Fruit fly (Drosophila melanogaster): ENCODE results near the gene CG3842.

The CG3842 gene

dm6 chrX:6343786-6344537 lies 6.4 kb downstream of the CG3842 start (continued):
- TF ChIP-seq CG6808 (GFP tag; optimal IDR thresholded peaks at IDR 0.05) (peak; percentile 33), Sox14 (GFP tag; optimal IDR thresholded peaks at IDR 0.05) (peak; percentile 91), CG1621 (tag; optimal IDR thresholded peaks at IDR 0.05) (peak; percentile 38), dac (GFP tag; optimal IDR thresholded peaks at IDR 0.05) (peak; percentile 76), CG11762 (GFP tag; optimal IDR thresholded peaks at IDR 0.05; ENCODE audit: insufficient read depth) (peak; percentile 75), Ets21C (GFP tag; optimal IDR thresholded peaks at IDR 0.05) (peak; percentile 88), ss (GFP tag; optimal IDR thresholded peaks at IDR 0.05) (peak; percentile 65 to 73), CG4318 (GFP tag; optimal IDR thresholded peaks at IDR 0.05) (peak; percentile 66), Met (GFP tag; optimal IDR thresholded peaks at IDR 0.05) (peak; percentile 94), fd59A (GFP tag; optimal IDR thresholded peaks at IDR 0.05) (peak; percentile 34), svp (GFP tag) (peak; percentile 99), CG3919 (GFP tag; optimal IDR thresholded peaks at IDR 0.05) (peak; percentile 87), fkh (GFP tag; optimal IDR thresholded peaks at IDR 0.05) (peak; percentile 33), eg (GFP tag; IDR thresholded peaks at IDR 0.05) (peak; percentile 97), Smox (GFP tag; optimal IDR thresholded peaks at IDR 0.05) (peak; percentile 94), Eip78C (GFP tag) (peak; percentile 97), CG34406 (GFP tag; optimal IDR thresholded peaks at IDR 0.05) (peak; percentile 74), CG6854 (GFP tag; optimal IDR thresholded peaks at IDR 0.05) (peak; percentile 62), CG8319 (GFP tag; optimal IDR thresholded peaks at IDR 0.05) (peak; percentile 64), Ets96B (tag; optimal IDR thresholded peaks at IDR 0.05) (peak; percentile 56), net (GFP tag; optimal IDR thresholded peaks at IDR 0.05) (peak; percentile 88), Blimp-1 (GFP tag; optimal IDR thresholded peaks at IDR 0.05) (peak; percentile 47), CG10631 (GFP tag; optimal IDR thresholded peaks at IDR 0.05) (peak; percentile 84), CG6792 (GFP tag; optimal IDR thresholded peaks at IDR 0.05) (peak; percentile 88), Sox102F (GFP tag; optimal IDR thresholded peaks at IDR 0.05) (peak; percentile 93), lz (GFP tag; optimal IDR thresholded peaks at IDR 0.05) (peak; percentile 89), CG6163 (GFP tag; IDR thresholded peaks at IDR 0.05) (peak; percentile 95), CG10669 (GFP tag; optimal IDR thresholded peaks at IDR 0.05) (peak; percentile 66), CG7368 (GFP tag; optimal IDR thresholded peaks at IDR 0.05) (peak; percentile 63)

- TF ChIP-seq Smox (GFP tag; optimal IDR thresholded peaks at IDR 0.05) (no peak), CG15336 (GFP tag; IDR thresholded peaks at IDR 0.05) (peak; percentile 22; the same call in 1 of the 2 replicates), CG34406 (GFP tag; optimal IDR thresholded peaks at IDR 0.05) (peak; percentile 3), esn (GFP tag; optimal IDR thresholded peaks at IDR 0.05) (no peak), Eip93F (GFP tag; optimal IDR thresholded peaks at IDR 0.05) (no peak), fd59A (GFP tag; optimal IDR thresholded peaks at IDR 0.05) (no peak), dac (GFP tag; optimal IDR thresholded peaks at IDR 0.05) (no peak)
Measured at dm6 chrX:6344538-6345074, 7.0 kb downstream of the CG3842 start.

- TF ChIP-seq ss (GFP tag; optimal IDR thresholded peaks at IDR 0.05) (no peak), CG6854 (GFP tag; optimal IDR thresholded peaks at IDR 0.05) (no peak), pdm3 (GFP tag; optimal IDR thresholded peaks at IDR 0.05) (no peak), Smox (GFP tag; optimal IDR thresholded peaks at IDR 0.05) (no peak), CG31627 (GFP tag; optimal IDR thresholded peaks at IDR 0.05) (no peak), Met (GFP tag; optimal IDR thresholded peaks at IDR 0.05) (no peak), Gug (GFP tag; IDR thresholded peaks at IDR 0.05) (no peak), lz (GFP tag; optimal IDR thresholded peaks at IDR 0.05) (no peak), eg (GFP tag; IDR thresholded peaks at IDR 0.05) (no peak)
Measured at dm6 chrX:6346153-6346552, 8.6 kb downstream of the CG3842 start.

All from whole organism, prepupa.